Worm (Caenorhabditis elegans) whole organism, young adult: Measurements from ENCODE around the gene W05H9.4.

Experiments
- F49E8.2 ChIP-seq: sonication (generic microtip); optimal IDR thresholded peaks from 3 replicates; lab custom pipeline; 2017; ENCODE audit warnings: missing genetic modification characterization, mild to moderate bottlenecking, missing compliant biosample characterization, antibody characterized with exemption, moderate library complexity; ENCODE audit not compliant: insufficient read depth
- Y56A3A.18 ChIP-seq: fragments of 200-800 bp; sonication (Bioruptor generic); IDR thresholded peaks from 2 replicates; pipeline ENCODE4 v1.3.6; 2022; ENCODE audit warnings: missing genetic modification reagents, missing genetic modification characterization, missing compliant biosample characterization
- ama-1 ChIP-seq, 3 experiments: fragments of 150-350 bp in 1 of 3; sonication (generic microtip) in 2 of 3; optimal IDR thresholded peaks; 2 replicates each; lab custom pipeline; 2014 to 2018; ENCODE audit warnings: missing biosample characterization in 2 of 3, missing genetic modification characterization in 2 of 3, missing genetic modification reagents in 2 of 3
- dox-1 ChIP-seq: fragments of 200-800 bp; sonication (Bioruptor generic); IDR thresholded peaks from 2 replicates; pipeline ENCODE4 v1.3.6; 2022; ENCODE audit warnings: missing genetic modification reagents, missing genetic modification characterization, missing compliant biosample characterization
- rpc-1 ChIP-seq, 2 experiments: fragments of 150-350 bp in 1 of 2; sonication (generic microtip) in 1 of 2; optimal IDR thresholded peaks; 2 replicates each; lab custom pipeline; 2014 to 2018; ENCODE audit warnings: missing biosample characterization in 1 of 2, missing genetic modification characterization in 1 of 2, missing genetic modification reagents in 1 of 2, missing genotype in 1 of 2
- unc-62 ChIP-seq: fragments of 150-350 bp; optimal IDR thresholded peaks from 2 replicates; lab custom pipeline; 2014; ENCODE audit warnings: missing biosample characterization, missing genetic modification reagents, missing genetic modification characterization

DNA sequence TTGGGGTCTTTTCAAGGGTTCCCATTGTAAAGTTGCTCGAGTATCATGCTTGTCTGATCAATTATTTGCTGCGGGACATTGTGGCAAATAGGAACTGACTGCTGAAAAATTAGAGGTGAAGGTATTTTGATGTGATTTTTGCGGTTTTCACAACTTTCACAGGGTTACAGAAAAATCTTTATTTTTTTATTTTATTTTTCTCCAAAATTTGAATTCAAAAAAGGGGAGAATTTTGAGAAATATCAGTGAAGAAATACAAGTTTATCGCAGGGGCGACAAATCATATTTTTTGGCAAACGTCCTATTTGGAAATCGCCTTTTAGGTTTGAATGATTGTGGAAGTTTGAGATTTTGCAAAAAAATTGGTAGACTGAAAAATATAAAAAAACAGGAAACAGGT is 28.2 kb downstream of the W05H9.4 start, which contains the start of gene lev-9:
- no peak for TF ChIP-seq rpc-1 (optimal IDR thresholded peaks at IDR 0.05; lab: Kevin White, UChicago)
- TF ChIP-seq rpc-1 (tag; optimal IDR thresholded peaks at IDR 0.05; lab: Kevin White, UChicago): no peak
- no peak for TF ChIP-seq F49E8.2 (tag; lab: Kevin White, UChicago)
- TF ChIP-seq Y56A3A.18 (GFP tag; lab: Robert Waterston, UW): no peak
- TF ChIP-seq ama-1 (optimal IDR thresholded peaks at IDR 0.05; lab: Kevin White, UChicago): no peak
- no peak for TF ChIP-seq ama-1 (GFP tag; optimal IDR thresholded peaks at IDR 0.05; lab: Kevin White, UChicago)
- TF ChIP-seq dox-1 (GFP tag; lab: Robert Waterston, UW): no peak
- no peak for TF ChIP-seq unc-62 (GFP tag; lab: Kevin White, UChicago)
